Worm (Caenorhabditis elegans) whole organism, L3 larva: ENCODE measurements around the gene pkn-1.

Experiments used
- ama-1 ChIP-seq: fragments of 150-350 bp; optimal IDR thresholded peaks from 2 replicates; lab custom pipeline; 2018
- ceh-82 ChIP-seq: fragments of 150-350 bp; optimal IDR thresholded peaks from 2 replicates; lab custom pipeline; 2014; ENCODE audit warnings: missing biosample characterization, missing genetic modification characterization
- daf-12 ChIP-seq: fragments of 150-350 bp; optimal IDR thresholded peaks from 2 replicates; lab custom pipeline; 2014; ENCODE audit warnings: missing biosample characterization, missing genetic modification reagents, missing genetic modification characterization
- egl-27 ChIP-seq: sonication (generic microtip); optimal IDR thresholded peaks from 4 replicates; lab custom pipeline; 2017; ENCODE audit warnings: missing biosample characterization, missing genetic modification reagents, missing genetic modification characterization
- egl-5 ChIP-seq: fragments of 150-350 bp; optimal IDR thresholded peaks from 2 replicates; lab custom pipeline; 2017; ENCODE audit warnings: missing biosample characterization, missing genetic modification reagents, missing genetic modification characterization, inconsistent platforms
- elt-2 ChIP-seq: sonication (generic microtip); optimal IDR thresholded peaks from 2 replicates; lab custom pipeline; 2016; ENCODE audit warnings: missing genetic modification reagents, mild to moderate bottlenecking, missing genetic modification characterization, missing compliant biosample characterization
- eor-1 ChIP-seq, 2 experiments: fragments of 150-350 bp; optimal IDR thresholded peaks; 2 replicates each; lab custom pipeline; 2014 to 2018; ENCODE audit warnings: missing biosample characterization in 2 of 2, missing genetic modification characterization in 2 of 2
- fkh-10 ChIP-seq: sonication (generic microtip); optimal IDR thresholded peaks from 2 replicates; lab custom pipeline; 2017; ENCODE audit warnings: missing biosample characterization, missing genetic modification reagents, missing genetic modification characterization
- fos-1 ChIP-seq: fragments of 150-350 bp; optimal IDR thresholded peaks from 2 replicates; lab custom pipeline; 2014; ENCODE audit warnings: missing biosample characterization, missing genetic modification characterization
- jun-1 ChIP-seq: fragments of 150-350 bp; optimal IDR thresholded peaks from 2 replicates; lab custom pipeline; 2014; ENCODE audit warnings: missing biosample characterization, missing genetic modification reagents, missing genetic modification characterization
- lin-15B ChIP-seq: fragments of 150-350 bp; optimal IDR thresholded peaks from 2 replicates; lab custom pipeline; 2014; ENCODE audit warnings: missing biosample characterization, missing genetic modification characterization
- lin-39 ChIP-seq: fragments of 150-350 bp; optimal IDR thresholded peaks from 2 replicates; lab custom pipeline; 2018; ENCODE audit warnings: missing biosample characterization, missing genetic modification reagents, missing genetic modification characterization
- lsy-12 ChIP-seq: sonication (generic microtip); optimal IDR thresholded peaks from 2 replicates; lab custom pipeline; 2016; ENCODE audit warnings: mild to moderate bottlenecking, missing genetic modification characterization, missing compliant biosample characterization
- mdl-1 ChIP-seq: fragments of 150-350 bp; optimal IDR thresholded peaks from 2 replicates; lab custom pipeline; 2014; ENCODE audit warnings: missing biosample characterization, missing genetic modification characterization
- mml-1 ChIP-seq: fragments of 150-350 bp; sonication (generic microtip); optimal IDR thresholded peaks from 3 replicates; lab custom pipeline; 2014; ENCODE audit warnings: missing biosample characterization, missing genetic modification characterization
- nfya-1 ChIP-seq: sonication (generic microtip); optimal IDR thresholded peaks from 2 replicates; lab custom pipeline; 2017; ENCODE audit warnings: missing genetic modification characterization, mild to moderate bottlenecking, missing compliant biosample characterization, antibody characterized with exemption, moderate library complexity; ENCODE audit not compliant: insufficient read depth
- nhr-11 ChIP-seq: fragments of 150-350 bp; optimal IDR thresholded peaks from 2 replicates; lab custom pipeline; 2014; ENCODE audit warnings: missing biosample characterization, missing genetic modification characterization
- nhr-23 ChIP-seq: fragments of 150-350 bp; optimal IDR thresholded peaks from 2 replicates; lab custom pipeline; 2014; ENCODE audit warnings: missing biosample characterization, missing genetic modification reagents, missing genetic modification characterization
- nhr-237 ChIP-seq: fragments of 150-350 bp; optimal IDR thresholded peaks from 2 replicates; lab custom pipeline; 2014; ENCODE audit warnings: missing biosample characterization, missing genetic modification characterization
- nhr-25 ChIP-seq: sonication (generic microtip); optimal IDR thresholded peaks from 2 replicates; lab custom pipeline; 2017; ENCODE audit warnings: missing biosample characterization, missing genetic modification characterization
- nhr-28 ChIP-seq: fragments of 150-350 bp; optimal IDR thresholded peaks from 2 replicates; lab custom pipeline; 2014; ENCODE audit warnings: missing biosample characterization, missing genetic modification characterization
- nhr-43 ChIP-seq: sonication (generic microtip); optimal IDR thresholded peaks from 2 replicates; lab custom pipeline; 2016; ENCODE audit warnings: mild to moderate bottlenecking, missing genetic modification characterization, missing compliant biosample characterization; ENCODE audit not compliant: poor library complexity, severe bottlenecking
- nhr-67 ChIP-seq: fragments of 150-350 bp; optimal IDR thresholded peaks from 2 replicates; lab custom pipeline; 2014; ENCODE audit warnings: missing biosample characterization, missing genetic modification characterization
- nhr-76 ChIP-seq: fragments of 150-350 bp; sonication (generic microtip); optimal IDR thresholded peaks from 5 replicates; lab custom pipeline; 2014; ENCODE audit warnings: missing biosample characterization, missing genetic modification characterization
- nhr-77 ChIP-seq: fragments of 150-350 bp; optimal IDR thresholded peaks from 2 replicates; lab custom pipeline; 2014; ENCODE audit warnings: missing biosample characterization, missing genetic modification characterization
- pha-4 ChIP-seq: fragments of 150-350 bp; optimal IDR thresholded peaks from 2 replicates; lab custom pipeline; 2014; ENCODE audit warnings: missing biosample characterization, missing genetic modification reagents, missing genetic modification characterization
- pqm-1 ChIP-seq: fragments of 150-350 bp; optimal IDR thresholded peaks from 2 replicates; lab custom pipeline; 2017; ENCODE audit warnings: missing biosample characterization, missing genetic modification characterization, inconsistent platforms
- sea-2 ChIP-seq: fragments of 150-350 bp; sonication (generic microtip); optimal IDR thresholded peaks from 4 replicates; lab custom pipeline; 2014; ENCODE audit warnings: missing biosample characterization, missing genetic modification reagents, missing genetic modification characterization
- snpc-4 ChIP-seq: fragments of 150-350 bp; optimal IDR thresholded peaks from 2 replicates; lab custom pipeline; 2014; ENCODE audit warnings: missing biosample characterization, missing genetic modification characterization
- unc-62 ChIP-seq: fragments of 150-350 bp; sonication (generic microtip); optimal IDR thresholded peaks from 4 replicates; lab custom pipeline; 2014; ENCODE audit warnings: missing biosample characterization, missing genetic modification reagents, missing genetic modification characterization
- ztf-11 ChIP-seq: fragments of 150-350 bp; optimal IDR thresholded peaks from 2 replicates; lab custom pipeline; 2014; ENCODE audit warnings: missing biosample characterization, missing genetic modification characterization
- ztf-4 ChIP-seq: fragments of 150-350 bp; optimal IDR thresholded peaks from 2 replicates; lab custom pipeline; 2014; ENCODE audit warnings: missing biosample characterization, missing genetic modification characterization

The pkn-1 gene

ce11 chrX:10396509-10397292 is at the start of gene pkn-1:
Gene pkn-1 (plus strand): TSS chrX:10397242.
- TF ChIP-seq ceh-82 = no peak
- no peak for TF ChIP-seq mdl-1 (tag; lab: Kevin White, UChicago)
- peak; percentile 19 for TF ChIP-seq elt-2
- TF ChIP-seq lsy-12 = peak; percentile 4
- peak; percentile 21 for TF ChIP-seq lin-39 (tag; lab: Kevin White, UChicago)
- TF ChIP-seq unc-62 (GFP tag; lab: Kevin White, UChicago) = peak; percentile 45
- TF ChIP-seq mml-1 = no peak
- peak; percentile 75 for TF ChIP-seq pha-4 (tag; lab: Kevin White, UChicago)
- TF ChIP-seq ztf-11 (tag; lab: Kevin White, UChicago) = no peak

- no peak for TF ChIP-seq nhr-237 (tag; lab: Kevin White, UChicago)
- TF ChIP-seq pqm-1 = no peak
- TF ChIP-seq nhr-23 (tag; lab: Kevin White, UChicago) = peak; percentile 33
- no peak for TF ChIP-seq nhr-43 (tag; lab: Kevin White, UChicago)
- TF ChIP-seq sea-2 (GFP tag; lab: Kevin White, UChicago) = no peak
These were observed 46.9 kb upstream of the pkn-1 start for ce11 chrX:10350151-10350550.

ce11 chrX:10353857-10354256 is 43.2 kb upstream of the pkn-1 start:
- TF ChIP-seq snpc-4 (tag; lab: Kevin White, UChicago) (no peak), nhr-25 (no peak), nfya-1 (tag; lab: Kevin White, UChicago) (no peak), nhr-11 (tag; lab: Kevin White, UChicago) (no peak), nhr-67 (no peak)

- TF ChIP-seq fkh-10 (GFP tag; lab: Kevin White, UChicago) = no peak
- no peak for TF ChIP-seq elt-2
- TF ChIP-seq lin-39 (tag; lab: Kevin White, UChicago) = no peak
- no peak for TF ChIP-seq egl-5 (tag; lab: Kevin White, UChicago)
- no peak for TF ChIP-seq pha-4 (tag; lab: Kevin White, UChicago)
- TF ChIP-seq ama-1 = no peak
- TF ChIP-seq ztf-4 (tag; lab: Kevin White, UChicago) = no peak
- no peak for TF ChIP-seq nhr-28 (tag; lab: Kevin White, UChicago)
- no peak for TF ChIP-seq jun-1 (tag; lab: Kevin White, UChicago)
- no peak for TF ChIP-seq eor-1 (tag; optimal IDR thresholded peaks at IDR 0.05; lab: Kevin White, UChicago)
- TF ChIP-seq, all 47 proteins: peak for 0
These were observed 41.4 kb upstream of the pkn-1 start, which contains the start of gene R07E3.7 for ce11 chrX:10355650-10356049. Gene R07E3.7 (minus strand): TSS chrX:10355750.

- TF ChIP-seq nhr-11 (tag; lab: Kevin White, UChicago) (no peak), mdl-1 (tag; lab: Kevin White, UChicago) (no peak), mml-1 (no peak), egl-27 (tag; lab: Kevin White, UChicago) (no peak), pqm-1 (no peak), fos-1 (tag; lab: Kevin White, UChicago) (no peak), ztf-4 (tag; lab: Kevin White, UChicago) (no peak), jun-1 (tag; lab: Kevin White, UChicago) (no peak), lin-15B (tag; lab: Kevin White, UChicago) (no peak), daf-12 (tag; lab: Kevin White, UChicago) (no peak), nhr-76 (no peak), nfya-1 (tag; lab: Kevin White, UChicago) (no peak), nhr-77 (no peak)
These were observed 39.0 kb upstream of the pkn-1 start, which contains the start of gene efhc-1 for ce11 chrX:10358083-10358482. Gene efhc-1 (plus strand): TSS chrX:10358383.
